Worm (Caenorhabditis elegans) whole organism, early embryonic: ENCODE measurements around the gene C49C3.15.

Experiments
- B0310.2 ChIP-seq: sonication (generic microtip); optimal IDR thresholded peaks from 2 replicates; lab custom pipeline; 2016; ENCODE audit warnings: mild to moderate bottlenecking, missing genetic modification characterization, missing compliant biosample characterization
- aly-1 ChIP-seq: sonication (generic microtip); optimal IDR thresholded peaks from 2 replicates; lab custom pipeline; 2016; ENCODE audit warnings: missing genetic modification characterization, missing compliant biosample characterization
- ama-1 ChIP-seq: fragments of 150-350 bp; optimal IDR thresholded peaks from 2 replicates; lab custom pipeline; 2014
- ceh-36 ChIP-seq: sonication (generic microtip); optimal IDR thresholded peaks from 2 replicates; lab custom pipeline; 2016; ENCODE audit warnings: missing genetic modification characterization, inconsistent platforms, missing compliant biosample characterization
- ets-7 ChIP-seq: sonication (generic microtip); optimal IDR thresholded peaks from 2 replicates; lab custom pipeline; 2016; ENCODE audit warnings: missing genotype, missing genetic modification characterization, missing compliant biosample characterization
- flt-1 ChIP-seq: fragments of 200-800 bp; sonication (Bioruptor generic); IDR thresholded peaks from 2 replicates; pipeline ENCODE4 v1.3.6; 2022; ENCODE audit warnings: missing genetic modification characterization, missing compliant biosample characterization
- hmbx-1 ChIP-seq: sonication (generic microtip); optimal IDR thresholded peaks from 2 replicates; lab custom pipeline; 2016; ENCODE audit warnings: mild to moderate bottlenecking, missing genetic modification characterization, missing compliant biosample characterization
- pes-1 ChIP-seq: fragments of 200-800 bp; sonication (Bioruptor generic); IDR thresholded peaks from 2 replicates; pipeline ENCODE4 v1.3.6; 2022; ENCODE audit warnings: missing genetic modification reagents, missing genetic modification characterization, missing compliant biosample characterization
- tbx-11 ChIP-seq: fragments of 200-800 bp; sonication (Bioruptor generic); IDR thresholded peaks from 2 replicates; pipeline ENCODE4 v1.3.6; 2022; ENCODE audit warnings: missing genetic modification characterization, missing compliant biosample characterization
- tra-4 ChIP-seq: sonication (generic microtip); optimal IDR thresholded peaks from 2 replicates; lab custom pipeline; 2017; ENCODE audit warnings: missing genetic modification characterization, missing compliant biosample characterization

- no peak for TF ChIP-seq ama-1 (lab: Kevin White, UChicago)
- TF ChIP-seq aly-1, result no peak
- no peak for TF ChIP-seq tra-4 (tag; lab: Kevin White, UChicago)
- TF ChIP-seq flt-1, result no peak
- TF ChIP-seq B0310.2 (tag; lab: Kevin White, UChicago), result no peak
- no peak for TF ChIP-seq tbx-11 (GFP tag; lab: Robert Waterston, UW)
- no peak for TF ChIP-seq ceh-36 (tag; lab: Kevin White, UChicago)
- TF ChIP-seq ets-7 (tag; lab: Kevin White, UChicago), result no peak
- no peak for TF ChIP-seq hmbx-1
- TF ChIP-seq pes-1 (GFP tag; lab: Robert Waterston, UW), result no peak
These were observed 1.0 kb downstream of the C49C3.15 start, which contains the start of gene C49C3.8 for ce11 chrIV:17335031-17335430.
